Fruit fly (Drosophila melanogaster) whole organism, embryonic: ENCODE measurements around the gene Pex16.

Experiments
- Ada2b ChIP-seq: fragments of 200-800 bp; sonication (Bioruptor generic); IDR thresholded peaks from 2 replicates; pipeline ENCODE4 v1.3.6; 2022; ENCODE audit warnings: missing biosample characterization, missing genetic modification characterization
- Awh ChIP-seq: fragments of 200-800 bp; sonication (Bioruptor generic); IDR thresholded peaks from 2 replicates; pipeline ENCODE4, ENCODE4 v1.3.6; 2022; ENCODE audit warnings: missing biosample characterization, missing genetic modification characterization
- Bteb2 ChIP-seq: fragments of 200-800 bp; sonication (Bioruptor generic); optimal IDR thresholded peaks from 2 replicates; lab custom pipeline; 2016; ENCODE audit warnings: missing biosample characterization, missing genetic modification characterization
- CG10267 ChIP-seq: fragments of 200-800 bp; sonication (Bioruptor generic); optimal IDR thresholded peaks from 2 replicates; lab custom pipeline; 2018; ENCODE audit warnings: missing biosample characterization, mild to moderate bottlenecking, missing genetic modification characterization, moderate library complexity
- CG10321 ChIP-seq: fragments of 200-800 bp; sonication (Bioruptor generic); IDR thresholded peaks from 2 replicates; pipeline ENCODE4 v1.3.6; 2022; ENCODE audit warnings: missing biosample characterization, missing genetic modification characterization
- CG11085 ChIP-seq: fragments of 200-800 bp; sonication (Bioruptor generic); IDR thresholded peaks from 2 replicates; pipeline ENCODE4 v1.3.6; 2022; ENCODE audit warnings: missing biosample characterization, missing genetic modification characterization
- CG12744 ChIP-seq: fragments of 200-800 bp; sonication (Bioruptor generic); optimal IDR thresholded peaks from 2 replicates; lab custom pipeline; 2016; ENCODE audit warnings: missing biosample characterization, missing genetic modification characterization
- CG15696 ChIP-seq: fragments of 200-800 bp; sonication (Bioruptor generic); optimal IDR thresholded peaks from 2 replicates; lab custom pipeline; 2019; ENCODE audit warnings: missing biosample characterization, mild to moderate bottlenecking, missing genetic modification characterization, moderate library complexity
- CG2129 ChIP-seq: fragments of 200-800 bp; sonication (Bioruptor generic); IDR thresholded peaks from 2 replicates; pipeline ENCODE4 v1.3.6; 2022; ENCODE audit warnings: missing biosample characterization, missing genetic modification characterization; ENCODE audit not compliant: partially characterized antibody
- CG30431 ChIP-seq: fragments of 200-800 bp; sonication (Bioruptor generic); optimal IDR thresholded peaks from 2 replicates; lab custom pipeline; 2017; ENCODE audit warnings: missing biosample characterization, missing genetic modification characterization
- CG31365 ChIP-seq: fragments of 200-800 bp; sonication (Bioruptor generic); optimal IDR thresholded peaks from 2 replicates; lab custom pipeline; 2018; ENCODE audit warnings: missing biosample characterization, mild to moderate bottlenecking, missing genetic modification characterization
- CG3838 ChIP-seq: fragments of 200-800 bp; sonication (Bioruptor generic); optimal IDR thresholded peaks from 3 replicates; lab custom pipeline; 2016; ENCODE audit warnings: missing biosample characterization, missing genetic modification characterization
- CG3847 ChIP-seq: fragments of 200-800 bp; sonication (Bioruptor generic); IDR thresholded peaks from 2 replicates; pipeline ENCODE4 v1.3.6; 2022; ENCODE audit warnings: missing biosample characterization, missing genetic modification characterization
- CG4404 ChIP-seq: fragments of 200-800 bp; sonication (Bioruptor generic); IDR thresholded peaks from 2 replicates; pipeline ENCODE4 v1.3.6; 2022; ENCODE audit warnings: missing biosample characterization, missing genetic modification characterization
- CG4854 ChIP-seq: fragments of 200-800 bp; sonication (Bioruptor generic); optimal IDR thresholded peaks from 2 replicates; lab custom pipeline; 2016; ENCODE audit warnings: missing biosample characterization, missing genetic modification characterization, inconsistent platforms
- CG6175 ChIP-seq: fragments of 200-800 bp; sonication (Bioruptor generic); IDR thresholded peaks from 3 replicates; pipeline ENCODE4 v1.3.6; 2022; ENCODE audit warnings: missing biosample characterization, missing genetic modification characterization
- CG7963 ChIP-seq: fragments of 200-800 bp; sonication (Bioruptor generic); IDR thresholded peaks from 3 replicates; pipeline ENCODE4 v1.3.6; 2022; ENCODE audit warnings: missing biosample characterization, missing genetic modification characterization; ENCODE audit not compliant: partially characterized antibody
- CHES-1-like ChIP-seq: fragments of 200-800 bp; sonication (Bioruptor generic); optimal IDR thresholded peaks from 2 replicates; lab custom pipeline; 2016; ENCODE audit warnings: missing biosample characterization, missing genetic modification characterization
- CoRest ChIP-seq: fragments of 200-800 bp; sonication (Bioruptor generic); optimal IDR thresholded peaks from 3 replicates; lab custom pipeline; 2018; ENCODE audit warnings: missing biosample characterization, mild to moderate bottlenecking, missing genetic modification characterization, moderate library complexity
- Dbx ChIP-seq: fragments of 200-800 bp; sonication (Bioruptor generic); IDR thresholded peaks from 3 replicates; pipeline ENCODE4 v1.3.6; 2022; ENCODE audit warnings: missing biosample characterization, missing genetic modification characterization
- Doc3 ChIP-seq: fragments of 200-800 bp; sonication (Bioruptor generic); IDR thresholded peaks from 3 replicates; pipeline ENCODE4 v1.3.6; 2022; ENCODE audit warnings: missing biosample characterization, missing genetic modification characterization; ENCODE audit not compliant: partially characterized antibody
- MTF-1 ChIP-seq: fragments of 200-800 bp; sonication (Bioruptor generic); optimal IDR thresholded peaks from 2 replicates; lab custom pipeline; 2018; ENCODE audit warnings: missing biosample characterization, mild to moderate bottlenecking, missing genetic modification characterization, borderline replicate concordance
- Mrtf ChIP-seq: fragments of 200-800 bp; sonication (Bioruptor generic); IDR thresholded peaks from 3 replicates; pipeline ENCODE4 v1.3.6; 2022; ENCODE audit warnings: missing biosample characterization, missing genetic modification characterization
- NC2α ChIP-seq: fragments of 200-800 bp; sonication (Bioruptor generic); optimal IDR thresholded peaks from 2 replicates; lab custom pipeline; 2016; ENCODE audit warnings: missing biosample characterization, missing genetic modification characterization
- Neu2 ChIP-seq: fragments of 200-800 bp; sonication (Bioruptor generic); optimal IDR thresholded peaks from 3 replicates; lab custom pipeline; 2016; ENCODE audit warnings: missing biosample characterization, missing genetic modification characterization, borderline replicate concordance
- Rfx ChIP-seq: fragments of 200-800 bp; sonication (Bioruptor generic); IDR thresholded peaks from 2 replicates; pipeline ENCODE4 v1.3.6; 2022; ENCODE audit warnings: missing biosample characterization, missing genetic modification characterization
- Taf1 ChIP-seq: fragments of 200-800 bp; sonication (Bioruptor generic); IDR thresholded peaks from 2 replicates; pipeline ENCODE4 v1.3.6; 2022; ENCODE audit warnings: missing biosample characterization, missing genetic modification characterization
- Tbp ChIP-seq: fragments of >200 bp; optimal IDR thresholded peaks from 2 replicates; lab custom pipeline; 2018; ENCODE audit warnings: missing biosample characterization, missing genetic modification characterization
- Trl ChIP-seq, 3 experiments: fragments of >200 bp in 2 of 3; fragments of 200-800 bp in 1 of 3; sonication (Bioruptor generic) in 1 of 3; optimal IDR thresholded peaks; 2 replicates in 1 of 3; 3 replicates in 2 of 3; lab custom pipeline; 2016 to 2017; ENCODE audit warnings: missing biosample characterization in 1 of 3, missing genetic modification characterization in 1 of 3
- bsh ChIP-seq, 2 experiments: fragments of 200-800 bp; sonication (Bioruptor generic); optimal IDR thresholded peaks; 2 replicates each; lab custom pipeline; 2017 to 2018; ENCODE audit warnings: mild to moderate bottlenecking in 2 of 2, missing biosample characterization in 2 of 2, missing genetic modification characterization in 2 of 2, moderate library complexity in 1 of 2
- chm ChIP-seq: fragments of 200-800 bp; sonication (Bioruptor generic); IDR thresholded peaks from 2 replicates; pipeline ENCODE4 v1.3.6; 2022; ENCODE audit warnings: missing biosample characterization, missing genetic modification characterization
- croc ChIP-seq: fragments of 200-800 bp; sonication (Bioruptor generic); conservative IDR thresholded peaks from 3 replicates; pipeline ENCODE4 v1.3.6; 2022; ENCODE audit warnings: missing biosample characterization, missing genetic modification characterization
- dimm ChIP-seq: fragments of 200-800 bp; sonication (Bioruptor generic); IDR thresholded peaks from 2 replicates; pipeline ENCODE4 v1.3.6; 2022; ENCODE audit warnings: missing biosample characterization, missing genetic modification characterization
- fd96Cb ChIP-seq: fragments of 200-800 bp; sonication (Bioruptor generic); optimal IDR thresholded peaks from 2 replicates; lab custom pipeline; 2018; ENCODE audit warnings: missing biosample characterization, mild to moderate bottlenecking, missing genetic modification characterization, moderate library complexity
- fu2 ChIP-seq: fragments of 200-800 bp; sonication (Bioruptor generic); optimal IDR thresholded peaks from 2 replicates; lab custom pipeline; 2016; ENCODE audit warnings: missing biosample characterization, missing genetic modification characterization
- gt ChIP-seq: fragments of 200-800 bp; sonication (Bioruptor generic); IDR thresholded peaks from 2 replicates; pipeline ENCODE4 v1.3.6; 2022; ENCODE audit warnings: missing biosample characterization, missing genetic modification characterization
- hbn ChIP-seq: fragments of 200-800 bp; sonication (Bioruptor generic); IDR thresholded peaks from 2 replicates; pipeline ENCODE4 v1.3.6; 2022; ENCODE audit warnings: missing biosample characterization, missing genetic modification characterization; ENCODE audit not compliant: partially characterized antibody
- her ChIP-seq: fragments of 200-800 bp; sonication (Bioruptor generic); optimal IDR thresholded peaks from 2 replicates; lab custom pipeline; 2016; ENCODE audit warnings: missing biosample characterization, missing genetic modification characterization
- hkb ChIP-seq, 2 experiments: fragments of 200-800 bp in 1 of 2; fragments of >200 bp in 1 of 2; sonication (Bioruptor generic) in 1 of 2; IDR thresholded peaks in 1 of 2; optimal IDR thresholded peaks in 1 of 2; 2 replicates each; pipeline versions ENCODE4 v1.3.6 to Lab custom; 2017 to 2022; ENCODE audit warnings: missing biosample characterization in 1 of 2, missing genetic modification characterization in 1 of 2
- maf-S ChIP-seq: fragments of 200-800 bp; sonication (Bioruptor generic); optimal IDR thresholded peaks from 2 replicates; lab custom pipeline; 2016; ENCODE audit warnings: missing biosample characterization, missing genetic modification characterization
- nom ChIP-seq: fragments of 200-800 bp; sonication (Bioruptor generic); optimal IDR thresholded peaks from 2 replicates; lab custom pipeline; 2017; ENCODE audit warnings: missing biosample characterization, missing genetic modification characterization, mild to moderate bottlenecking, moderate library complexity, missing genetic modification reagents
- pum ChIP-seq: fragments of 200-800 bp; sonication (Bioruptor generic); optimal IDR thresholded peaks from 2 replicates; lab custom pipeline; 2016; ENCODE audit warnings: missing biosample characterization, missing genetic modification characterization
- run ChIP-seq: fragments of 200-800 bp; sonication (Bioruptor generic); optimal IDR thresholded peaks from 3 replicates; lab custom pipeline; 2018; ENCODE audit warnings: missing biosample characterization, mild to moderate bottlenecking, missing genetic modification characterization
- scrt ChIP-seq: fragments of 200-800 bp; sonication (Bioruptor generic); optimal IDR thresholded peaks from 2 replicates; lab custom pipeline; 2018; ENCODE audit warnings: missing biosample characterization, mild to moderate bottlenecking, missing genetic modification characterization, moderate library complexity
- sd ChIP-seq: fragments of 200-800 bp; sonication (Bioruptor generic); optimal IDR thresholded peaks from 3 replicates; lab custom pipeline; 2018; ENCODE audit warnings: missing biosample characterization, mild to moderate bottlenecking, missing genetic modification characterization, moderate library complexity
- vfl ChIP-seq: fragments of 200-800 bp; sonication (Bioruptor generic); optimal IDR thresholded peaks from 2 replicates; lab custom pipeline; 2016; ENCODE audit warnings: missing biosample characterization, missing genetic modification characterization
- wek ChIP-seq: fragments of 200-800 bp; sonication (Bioruptor generic); optimal IDR thresholded peaks from 3 replicates; lab custom pipeline; 2018; ENCODE audit warnings: missing biosample characterization, mild to moderate bottlenecking, missing genetic modification characterization, moderate library complexity
- zf30C ChIP-seq: fragments of 200-800 bp; sonication (Bioruptor generic); optimal IDR thresholded peaks from 3 replicates; lab custom pipeline; 2018; ENCODE audit warnings: missing biosample characterization, mild to moderate bottlenecking, missing genetic modification characterization

Gene Pex16

DNA sequence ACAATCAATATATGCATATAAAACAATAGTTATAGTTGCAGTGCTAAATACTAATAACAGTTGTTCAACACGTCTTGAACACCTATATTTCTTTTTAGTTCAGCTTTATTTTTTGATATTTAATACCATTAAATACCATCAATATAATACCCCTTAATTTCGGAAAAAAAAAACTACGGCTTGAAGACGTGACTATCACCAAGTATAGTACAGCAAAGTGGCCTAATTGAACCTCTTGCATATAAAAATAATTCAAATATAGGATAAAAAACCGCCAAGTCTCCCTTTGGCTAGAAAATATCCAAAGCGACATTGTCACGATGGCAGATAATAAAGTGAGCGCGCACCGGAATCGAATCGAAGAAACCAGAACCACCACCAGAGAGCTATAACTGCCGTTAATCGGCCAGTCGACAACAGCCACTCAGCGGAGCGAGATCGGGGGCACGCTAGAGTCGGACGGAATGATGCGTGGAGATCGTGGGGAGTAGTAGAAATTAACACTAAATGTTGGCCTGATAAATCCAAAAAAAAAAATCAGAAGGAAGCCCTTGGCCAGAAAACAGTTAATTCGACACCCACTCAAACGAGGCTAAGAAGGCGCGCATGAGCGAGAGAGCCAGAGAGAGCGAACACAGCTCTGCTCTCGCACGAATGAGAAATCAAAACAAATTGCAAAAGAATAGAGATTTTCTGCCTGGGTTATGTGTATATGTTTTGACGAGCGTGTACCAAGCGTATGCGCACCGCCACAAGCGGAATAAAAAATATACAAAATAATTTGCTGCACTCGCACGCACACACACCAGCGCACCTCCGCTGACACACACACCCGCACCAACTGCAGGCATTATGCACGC lies 7.0 kb upstream of the Pex16 start (continued):
- peak; percentile 91 to 98 for TF ChIP-seq Trl (optimal IDR thresholded peaks at IDR 0.05; lab: Kevin White, UChicago)
- peak; percentile 77 for TF ChIP-seq Trl (GFP tag; optimal IDR thresholded peaks at IDR 0.05; lab: Kevin White, UChicago)
- no peak for TF ChIP-seq fu2
- TF ChIP-seq Bteb2 (GFP tag; lab: Kevin White, UChicago) = no peak
- TF ChIP-seq Doc3 (GFP tag; lab: Robert Waterston, UW) = no peak
- no peak for TF ChIP-seq bsh (GFP tag; optimal IDR thresholded peaks at IDR 0.05; lab: Kevin White, UChicago)
- TF ChIP-seq CG4404 (GFP tag; lab: Robert Waterston, UW) = no peak
- TF ChIP-seq CG12744 (GFP tag; lab: Kevin White, UChicago) = no peak
- no peak for TF ChIP-seq croc
- no peak for TF ChIP-seq CG31365 (tag; lab: Kevin White, UChicago)
- no peak for TF ChIP-seq CG3847 (GFP tag; lab: Robert Waterston, UW)
- no peak for TF ChIP-seq Ada2b (GFP tag; lab: Robert Waterston, UW)
- TF ChIP-seq Dbx (GFP tag; lab: Robert Waterston, UW) = peak; percentile 69; the same call in 2 of the 3 replicates
- TF ChIP-seq MTF-1 = peak; percentile 56
- TF ChIP-seq run (tag; lab: Kevin White, UChicago) = no peak
- TF ChIP-seq sd (tag; lab: Kevin White, UChicago) = no peak
- no peak for TF ChIP-seq fd96Cb
- TF ChIP-seq pum (GFP tag; lab: Kevin White, UChicago) = no peak
- TF ChIP-seq CG3838 = no peak
- TF ChIP-seq CG10267 (tag; lab: Kevin White, UChicago) = peak; percentile 49
- TF ChIP-seq scrt (GFP tag; lab: Kevin White, UChicago) = peak; percentile 37
- no peak for TF ChIP-seq CG6175 (GFP tag; lab: Robert Waterston, UW)
- no peak for TF ChIP-seq CG7963
- TF ChIP-seq CG15696 = peak; percentile 35
- peak; percentile 63 for TF ChIP-seq CoRest (tag; lab: Kevin White, UChicago)
- no peak; the same call in 1 of the 2 replicates for TF ChIP-seq hbn
- TF ChIP-seq CHES-1-like (GFP tag; lab: Kevin White, UChicago) = peak; percentile 56
- TF ChIP-seq CG30431 = peak; percentile 13
- peak; percentile 83 for TF ChIP-seq Tbp (GFP tag; lab: Kevin White, UChicago)
- no peak for TF ChIP-seq maf-S (GFP tag; lab: Kevin White, UChicago)
- TF ChIP-seq CG10321 (GFP tag; lab: Robert Waterston, UW) = no peak
- TF ChIP-seq Taf1 (GFP tag; lab: Robert Waterston, UW) = no peak
- peak; percentile 17 for TF ChIP-seq Neu2
- TF ChIP-seq nom (GFP tag; lab: Kevin White, UChicago) = peak; percentile 40
- peak; percentile 71 for TF ChIP-seq chm
- TF ChIP-seq Rfx = peak; percentile 33; the same call in 1 of the 2 replicates
- no peak for TF ChIP-seq gt (GFP tag; lab: Robert Waterston, UW)
- peak; percentile 2 for TF ChIP-seq CG4854 (GFP tag; lab: Kevin White, UChicago)
- TF ChIP-seq Awh (GFP tag; lab: Robert Waterston, UW) = no peak
- no peak for TF ChIP-seq hkb (optimal IDR thresholded peaks at IDR 0.05; lab: Kevin White, UChicago)
- peak; percentile 48; the same call in 1 of the 2 replicates for TF ChIP-seq hkb (GFP tag; IDR thresholded peaks at IDR 0.05; lab: Robert Waterston, UW)
- TF ChIP-seq zf30C = no peak
- no peak for TF ChIP-seq CG2129 (GFP tag; lab: Robert Waterston, UW)
- TF ChIP-seq Mrtf (GFP tag; lab: Robert Waterston, UW) = no peak
- TF ChIP-seq NC2α (GFP tag; lab: Kevin White, UChicago) = no peak
- no peak for TF ChIP-seq vfl (GFP tag; lab: Kevin White, UChicago)
- TF ChIP-seq CG11085 = no peak
- TF ChIP-seq wek (GFP tag; lab: Kevin White, UChicago) = no peak
- TF ChIP-seq her (GFP tag; lab: Kevin White, UChicago) = peak; percentile 42
- TF ChIP-seq dimm (GFP tag; lab: Robert Waterston, UW) = no peak
